Worm (Caenorhabditis elegans): ENCODE measurements around the gene snf-12.

DNA sequence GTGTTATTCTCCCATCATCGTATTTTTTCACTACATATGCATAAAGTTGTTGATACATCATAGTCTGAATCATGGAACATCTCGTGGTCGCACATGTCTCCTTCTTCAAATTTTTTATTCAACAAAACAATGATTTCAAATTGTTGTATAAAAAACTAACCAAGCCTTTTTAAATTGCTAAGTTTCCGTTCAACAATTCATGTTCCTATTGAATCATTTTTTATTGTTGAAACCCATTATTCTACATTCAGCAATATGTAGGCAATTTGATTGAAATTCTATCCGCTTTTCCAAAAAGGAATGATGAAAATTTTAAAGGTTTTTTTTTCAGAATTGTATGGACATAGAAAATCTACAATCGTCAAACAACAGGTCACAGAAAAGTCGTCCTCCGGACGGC is 53.4 kb downstream of the snf-12 start, which contains the start of gene ajm-1:
- TF ChIP-seq hnd-1 (tag; optimal IDR thresholded peaks at IDR 0.05) = no peak
- no peak for TF ChIP-seq ama-1 (optimal IDR thresholded peaks at IDR 0.05)
- no peak for TF ChIP-seq flt-1 (GFP tag; IDR thresholded peaks at IDR 0.05)
- no peak for TF ChIP-seq ets-7 (tag; optimal IDR thresholded peaks at IDR 0.05)
- TF ChIP-seq tbx-11 (GFP tag; IDR thresholded peaks at IDR 0.05) = no peak
- TF ChIP-seq tbx-37 (GFP tag; conservative IDR thresholded peaks at IDR 0.05) = no peak
- TF ChIP-seq tra-4 (tag; optimal IDR thresholded peaks at IDR 0.05) = no peak
- no peak for TF ChIP-seq hmbx-1 (tag; optimal IDR thresholded peaks at IDR 0.05)
- no peak for TF ChIP-seq ceh-13 (GFP tag; optimal IDR thresholded peaks at IDR 0.05)
- TF ChIP-seq aly-1 (tag; optimal IDR thresholded peaks at IDR 0.05) = no peak
- no peak for TF ChIP-seq ceh-36 (tag; optimal IDR thresholded peaks at IDR 0.05)
